Worm (Caenorhabditis elegans): Measurements from ENCODE around the gene F38A6.4.

F38A6.4 gene

ce11 chrV:20775269-20775668 is at the start of gene F38A6.4:
Gene F38A6.4, minus strand, starts transcription at chrV:20775369.
- TF ChIP-seq unc-62 (GFP tag; optimal IDR thresholded peaks at IDR 0.05) = no peak

DNA sequence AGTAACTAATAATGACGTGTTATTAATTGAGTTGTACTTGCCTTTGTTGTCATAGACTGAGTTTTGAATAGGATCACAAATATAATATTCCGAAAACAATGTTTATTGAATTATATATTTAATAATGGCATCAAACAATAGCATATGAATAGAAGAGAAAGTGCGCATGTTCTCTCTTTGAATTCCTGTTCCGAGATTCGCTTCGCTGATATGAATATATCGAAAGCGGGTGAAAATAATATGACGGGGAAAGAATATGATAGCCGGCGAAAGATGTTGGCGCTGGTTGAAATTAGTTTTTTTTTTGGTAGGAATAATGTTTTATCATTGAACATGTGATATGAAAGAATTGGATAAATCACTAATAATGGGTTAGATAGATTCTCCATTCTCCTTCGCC is 44.9 kb upstream of the F38A6.4 start, which contains the start of gene T03D8.6:
Gene T03D8.6 (minus strand): TSS at position 298 of the 400 bp plus-strand sequence.
- TF ChIP-seq unc-62 (GFP tag; optimal IDR thresholded peaks at IDR 0.05) = no peak

- TF ChIP-seq unc-62 (GFP tag; optimal IDR thresholded peaks at IDR 0.05) = no peak
Measured at ce11 chrV:20815842-20816241, 40.7 kb upstream of the F38A6.4 start, which contains the start of gene sshk-1. Gene sshk-1, plus strand, starts transcription at chrV:20816142.

- TF ChIP-seq unc-62 (GFP tag; optimal IDR thresholded peaks at IDR 0.05) = no peak
Measured at ce11 chrV:20814424-20814823, 39.3 kb upstream of the F38A6.4 start, which contains the start of gene Y44A6D.7. Gene Y44A6D.7, plus strand, starts transcription at chrV:20814724.

- no peak for TF ChIP-seq unc-62 (GFP tag; optimal IDR thresholded peaks at IDR 0.05)
Measured at ce11 chrV:20813646-20814045, 38.5 kb upstream of the F38A6.4 start.

- TF ChIP-seq unc-62 (GFP tag; optimal IDR thresholded peaks at IDR 0.05) = no peak
Measured at ce11 chrV:20807038-20807437, 31.9 kb upstream of the F38A6.4 start, which contains the start of gene Y44A6D.6. Gene Y44A6D.6, plus strand, starts transcription at chrV:20807338.

- TF ChIP-seq unc-62 (GFP tag; optimal IDR thresholded peaks at IDR 0.05) = no peak
Measured at ce11 chrV:20802906-20803305, 27.7 kb upstream of the F38A6.4 start, which contains the start of gene Y44A6D.5. Gene Y44A6D.5, minus strand, starts transcription at chrV:20803006.

ce11 chrV:20797918-20798317 is 22.7 kb upstream of the F38A6.4 start, which contains the start of gene sdf-9:
Gene sdf-9, plus strand, starts transcription at chrV:20798218.
- no peak for TF ChIP-seq unc-62 (GFP tag; optimal IDR thresholded peaks at IDR 0.05)

DNA sequence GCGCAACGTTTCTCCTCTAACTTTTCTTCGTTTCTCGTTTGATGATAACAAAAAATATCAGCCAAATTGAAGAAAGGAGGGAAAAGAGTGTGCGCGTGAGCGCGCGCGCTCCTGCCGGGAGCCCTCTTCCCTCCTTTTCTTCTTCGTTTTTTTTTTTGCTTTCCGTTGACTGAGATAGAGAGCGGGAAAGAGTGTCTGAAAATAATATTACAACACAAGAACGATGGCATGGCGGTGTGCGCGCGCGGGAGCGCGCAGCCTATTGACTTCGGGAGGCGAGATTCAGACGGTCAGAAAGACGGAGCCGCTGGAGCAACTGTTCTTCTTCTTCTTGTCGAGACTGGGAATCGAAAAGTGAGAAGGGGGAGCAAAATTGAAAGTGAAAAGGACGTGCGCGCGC is 18.6 kb upstream of the F38A6.4 start:
- TF ChIP-seq unc-62 (GFP tag; optimal IDR thresholded peaks at IDR 0.05) = no peak

ce11 chrV:20792371-20792890 is 17.3 kb upstream of the F38A6.4 start, which contains the start of gene Y44A6D.3:
Gene Y44A6D.3, minus strand, starts transcription at chrV:20792421.
- no peak for TF ChIP-seq unc-62 (GFP tag; optimal IDR thresholded peaks at IDR 0.05)

ce11 chrV:20790616-20791015 is 15.4 kb upstream of the F38A6.4 start:
- no peak for TF ChIP-seq unc-62 (GFP tag; optimal IDR thresholded peaks at IDR 0.05)

DNA sequence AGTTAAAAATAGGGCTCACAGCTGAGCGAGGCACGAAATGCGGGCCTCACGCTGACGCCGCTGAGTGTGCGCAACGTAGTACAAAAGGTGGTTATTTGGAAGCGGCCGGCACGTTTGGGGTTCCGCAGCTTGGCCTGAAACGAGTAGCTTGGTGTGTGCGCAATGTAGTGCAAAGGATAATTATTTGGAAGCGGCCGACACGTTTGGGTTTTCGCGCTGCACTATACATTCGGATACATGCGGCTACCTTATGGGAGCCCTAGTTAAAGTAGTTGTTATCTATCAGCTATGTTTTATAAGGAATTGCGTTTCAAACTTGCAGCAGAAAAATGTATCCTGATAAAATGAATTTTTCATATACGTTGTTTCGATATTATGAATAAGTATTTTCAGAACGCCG is 14.8 kb upstream of the F38A6.4 start, which contains the start of gene Y44A6D.1:
Gene Y44A6D.1 (minus strand): TSS at position 23 of the 400 bp plus-strand sequence.
- no peak for TF ChIP-seq unc-62 (GFP tag; optimal IDR thresholded peaks at IDR 0.05)

- no peak for TF ChIP-seq unc-62 (GFP tag; optimal IDR thresholded peaks at IDR 0.05)
Measured at ce11 chrV:20789105-20789504, 13.9 kb upstream of the F38A6.4 start, which contains the start of gene tpan-1. Gene tpan-1, plus strand, starts transcription at chrV:20789502.

DNA sequence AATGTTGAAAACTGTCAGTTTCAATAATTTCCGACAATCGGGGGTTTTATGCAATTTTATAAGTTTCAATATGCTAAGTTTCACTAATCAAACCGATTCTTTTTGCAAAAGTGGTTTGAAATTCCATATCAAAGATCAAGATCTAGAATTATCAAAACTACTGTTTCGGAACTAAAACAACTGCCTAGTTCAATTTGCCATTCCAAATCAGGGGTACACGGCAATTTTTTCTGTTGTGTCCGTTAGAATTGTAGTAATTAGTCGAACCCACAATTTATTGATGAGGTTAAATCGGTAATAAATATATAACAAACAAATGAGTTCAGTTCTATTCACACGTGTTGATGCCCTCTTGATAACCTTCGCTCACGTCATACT is 10.7 kb upstream of the F38A6.4 start:
- TF ChIP-seq unc-62 (GFP tag; optimal IDR thresholded peaks at IDR 0.05) = no peak

ce11 chrV:20785050-20785847 is 10.1 kb upstream of the F38A6.4 start:
- TF ChIP-seq unc-62 (GFP tag; optimal IDR thresholded peaks at IDR 0.05) = no peak

DNA sequence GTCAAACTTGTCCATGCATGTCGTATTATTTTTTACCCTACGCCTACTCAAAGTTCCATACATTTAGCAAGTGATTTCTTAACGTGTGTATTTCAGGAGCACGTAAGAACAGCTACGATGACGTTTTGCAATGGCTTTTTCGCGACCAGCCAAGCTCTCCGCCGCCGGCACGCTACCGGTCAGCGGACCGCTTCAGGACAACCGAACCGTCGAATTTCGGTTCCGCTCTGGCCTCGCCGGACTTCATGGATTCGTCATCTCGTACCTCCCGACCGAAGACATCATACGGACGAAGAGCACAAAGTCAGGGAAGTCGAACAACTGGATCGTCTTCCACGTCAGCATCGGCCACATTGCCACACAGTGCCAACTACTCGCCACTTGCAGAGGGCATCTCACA is 8.5 kb upstream of the F38A6.4 start:
- no peak for TF ChIP-seq unc-62 (GFP tag; optimal IDR thresholded peaks at IDR 0.05)

DNA sequence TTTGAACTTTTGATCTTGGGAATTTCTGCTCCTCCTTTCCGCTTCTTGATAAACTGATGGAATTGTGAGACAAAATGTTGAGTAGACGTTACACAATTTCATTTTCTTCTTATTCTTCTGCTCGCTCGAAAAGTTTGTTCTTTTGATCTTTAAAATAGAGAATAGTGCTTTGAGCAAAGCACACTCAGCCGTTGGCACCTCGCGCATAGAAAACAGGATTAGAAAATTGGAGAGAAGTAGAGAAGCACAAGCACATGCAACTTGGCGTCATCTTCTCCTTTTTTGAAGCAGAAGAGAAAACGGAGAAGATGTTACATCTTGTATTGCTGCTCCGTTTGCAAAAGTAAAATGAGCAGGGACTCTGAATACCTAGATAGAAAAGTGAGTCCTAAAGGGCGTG is 7.0 kb upstream of the F38A6.4 start:
- TF ChIP-seq unc-62 (GFP tag; optimal IDR thresholded peaks at IDR 0.05) = no peak

Measured in whole organism, dauer.